Worm (Caenorhabditis elegans): ENCODE measurements around the gene nhr-178.
A peak's percentile ranks its signal among the peaks of the same experiment; 100 is the strongest.

nhr-178 gene

DNA sequence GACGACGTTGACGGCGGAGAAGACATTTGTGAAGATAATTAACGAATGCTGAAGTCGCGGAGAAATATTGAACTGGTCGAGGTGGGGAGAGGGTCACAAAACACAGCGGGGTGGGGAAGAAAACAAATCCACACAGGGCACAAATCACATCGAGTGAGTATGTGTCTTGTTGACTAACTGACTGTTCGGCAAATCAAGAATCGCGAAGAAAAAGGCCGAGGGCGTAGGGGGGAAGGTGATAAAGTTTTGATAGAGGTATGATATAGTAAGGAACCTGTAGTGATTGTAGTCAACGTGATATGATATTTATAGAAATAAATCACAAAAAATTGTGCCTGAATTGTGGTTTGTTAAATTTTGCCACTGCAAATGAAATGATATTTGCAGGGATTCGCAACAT lies at the start of gene nhr-178:
nhr-178 (minus strand) TSS at position 164 of the 400 bp plus-strand sequence.
- TF ChIP-seq ceh-82 (tag; optimal IDR thresholded peaks at IDR 0.05) (no peak), unc-55 (GFP tag; optimal IDR thresholded peaks at IDR 0.05) (no peak), F13H6.1 (tag; optimal IDR thresholded peaks at IDR 0.05) (peak; percentile 85), Y55F3AM.14 (GFP tag; optimal IDR thresholded peaks at IDR 0.05) (peak; percentile 48), mbf-1 (tag; optimal IDR thresholded peaks at IDR 0.05) (no peak), nhr-21 (tag; optimal IDR thresholded peaks at IDR 0.05) (no peak), nhr-129 (tag; optimal IDR thresholded peaks at IDR 0.05) (peak; percentile 12), lin-39 (tag; optimal IDR thresholded peaks at IDR 0.05) (no peak), sem-4 (tag; optimal IDR thresholded peaks at IDR 0.05) (no peak), elt-3 (tag; optimal IDR thresholded peaks at IDR 0.05) (no peak), C34F6.9 (tag; optimal IDR thresholded peaks at IDR 0.05) (no peak), nhr-23 (tag; optimal IDR thresholded peaks at IDR 0.05) (no peak), ztf-1 (GFP tag; conservative IDR thresholded peaks at IDR 0.05) (no peak), unc-39 (tag; optimal IDR thresholded peaks at IDR 0.05) (no peak), dmd-4 (tag; optimal IDR thresholded peaks at IDR 0.05) (no peak), ceh-16 (tag; optimal IDR thresholded peaks at IDR 0.05) (no peak), mdl-1 (tag; optimal IDR thresholded peaks at IDR 0.05) (no peak), egl-27 (tag; optimal IDR thresholded peaks at IDR 0.05) (no peak), aly-2 (tag; optimal IDR thresholded peaks at IDR 0.05) (no peak), blmp-1 (tag; optimal IDR thresholded peaks at IDR 0.05; ENCODE audit: insufficient read depth) (peak; percentile 18), lsy-2 (tag; optimal IDR thresholded peaks at IDR 0.05) (no peak), ztf-11 (tag; optimal IDR thresholded peaks at IDR 0.05) (no peak), fos-1 (tag; optimal IDR thresholded peaks at IDR 0.05) (peak; percentile 92), skn-1 (tag; optimal IDR thresholded peaks at IDR 0.05) (no peak), alr-1 (tag; optimal IDR thresholded peaks at IDR 0.05) (no peak), nhr-12 (tag; optimal IDR thresholded peaks at IDR 0.05) (no peak), ztf-4 (tag; optimal IDR thresholded peaks at IDR 0.05) (no peak), nhr-77 (tag; optimal IDR thresholded peaks at IDR 0.05) (no peak), gmeb-1 (tag; optimal IDR thresholded peaks at IDR 0.05) (no peak), sma-9 (GFP tag; optimal IDR thresholded peaks at IDR 0.05) (peak; percentile 76), sma-9 (tag; optimal IDR thresholded peaks at IDR 0.05) (no peak), crh-2 (tag; optimal IDR thresholded peaks at IDR 0.05) (peak; percentile 25), nhr-10 (tag; optimal IDR thresholded peaks at IDR 0.05) (no peak), nhr-6 (tag; optimal IDR thresholded peaks at IDR 0.05) (no peak), nhr-237 (tag; optimal IDR thresholded peaks at IDR 0.05) (no peak), lin-11 (tag; optimal IDR thresholded peaks at IDR 0.05) (no peak), ama-1 (optimal IDR thresholded peaks at IDR 0.05) (no peak), nhr-11 (tag; optimal IDR thresholded peaks at IDR 0.05) (no peak), sma-3 (GFP tag; optimal IDR thresholded peaks at IDR 0.05) (peak; percentile 77), snpc-4 (tag; optimal IDR thresholded peaks at IDR 0.05) (no peak), elt-1 (tag; optimal IDR thresholded peaks at IDR 0.05) (no peak), unc-62 (GFP tag; optimal IDR thresholded peaks at IDR 0.05) (no peak), peb-1 (tag; optimal IDR thresholded peaks at IDR 0.05) (no peak), mab-5 (tag; optimal IDR thresholded peaks at IDR 0.05) (no peak), R02D3.7 (tag; optimal IDR thresholded peaks at IDR 0.05) (no peak), lin-13 (GFP tag; optimal IDR thresholded peaks at IDR 0.05) (no peak), nhr-25 (tag; optimal IDR thresholded peaks at IDR 0.05) (peak; percentile 64), ZK546.5 (tag; optimal IDR thresholded peaks at IDR 0.05) (no peak), zag-1 (tag; optimal IDR thresholded peaks at IDR 0.05) (no peak)

DNA sequence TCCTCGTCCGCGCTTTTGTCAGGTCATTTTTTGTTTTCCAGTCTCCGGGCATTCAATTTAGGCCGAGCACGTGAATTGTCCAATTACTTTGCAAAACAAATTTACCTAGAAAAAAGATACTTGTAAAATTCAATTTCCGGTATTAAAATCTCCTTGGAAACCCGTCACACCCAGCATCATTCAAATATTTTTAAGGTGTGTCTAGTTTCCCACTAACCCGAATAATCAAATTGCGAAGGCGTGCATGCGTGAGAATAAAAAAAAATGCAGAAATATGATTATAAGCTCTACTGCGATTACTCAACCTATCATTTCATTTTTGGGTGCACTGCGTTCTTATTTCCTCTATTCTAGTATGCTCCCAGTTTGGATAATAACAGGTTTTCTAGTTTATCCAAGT lies 47.1 kb upstream of the nhr-178 start, which contains the start of gene irld-11:
irld-11 (plus strand) TSS at position 301 of the 400 bp plus-strand sequence.
- TF ChIP-seq lin-39 (tag; optimal IDR thresholded peaks at IDR 0.05) (no peak), nhr-21 (tag; optimal IDR thresholded peaks at IDR 0.05) (peak; percentile 16)
